Worm (Caenorhabditis elegans): ENCODE results near the gene ech-1.1.

ech-1.1 gene

DNA sequence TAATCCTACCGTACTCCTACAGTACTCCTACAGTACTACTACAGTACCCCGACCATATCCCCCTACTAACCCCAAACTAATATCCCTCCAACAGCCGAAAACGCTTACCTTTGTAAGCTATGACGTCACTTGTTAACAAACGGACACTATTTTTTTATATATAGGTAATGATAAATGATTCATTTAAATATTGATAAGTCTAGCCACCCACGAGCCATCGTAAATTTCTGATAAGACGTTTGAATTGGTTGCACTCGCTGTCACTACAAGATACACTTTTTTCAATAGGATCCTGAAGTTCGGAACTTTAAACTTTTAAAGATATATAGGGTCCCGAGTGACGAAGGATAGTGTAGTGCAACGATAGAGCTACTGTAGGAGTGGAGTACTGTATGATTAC is 38.7 kb downstream of the ech-1.1 start, which contains the start of gene nhr-247:
Gene nhr-247 (plus strand): TSS at position 330 of the 400 bp plus-strand sequence.
- TF ChIP-seq pqm-1 (tag; optimal IDR thresholded peaks at IDR 0.05) (peak; percentile 9), elt-2 (tag; optimal IDR thresholded peaks at IDR 0.05) (peak; percentile 59)

- TF ChIP-seq pha-4 (tag; optimal IDR thresholded peaks at IDR 0.05) (peak; percentile 83), skn-1 (tag; optimal IDR thresholded peaks at IDR 0.05) (peak; percentile 62), ceh-16 (tag; optimal IDR thresholded peaks at IDR 0.05) (no peak), jun-1 (tag; optimal IDR thresholded peaks at IDR 0.05) (peak; percentile 93), pqm-1 (tag; optimal IDR thresholded peaks at IDR 0.05) (peak; percentile 99), lsy-12 (tag; optimal IDR thresholded peaks at IDR 0.05) (no peak), hmg-11 (tag; optimal IDR thresholded peaks at IDR 0.05) (no peak), elt-2 (tag; optimal IDR thresholded peaks at IDR 0.05) (peak; percentile 99), daf-12 (tag; optimal IDR thresholded peaks at IDR 0.05) (no peak), fos-1 (tag; optimal IDR thresholded peaks at IDR 0.05) (peak; percentile 57)
Measured at ce11 chrV:15318638-15319037, 42.7 kb downstream of the ech-1.1 start, which contains the start of gene nhr-291. TSS of gene nhr-291 (plus strand) at chrV:15318961.

- peak; percentile 6 for TF ChIP-seq elt-2 (tag; optimal IDR thresholded peaks at IDR 0.05)
- no peak for TF ChIP-seq egl-5 (tag; optimal IDR thresholded peaks at IDR 0.05)
- no peak for TF ChIP-seq ceh-28 (tag; optimal IDR thresholded peaks at IDR 0.05)
- TF ChIP-seq R02D3.7 (tag; optimal IDR thresholded peaks at IDR 0.05), result no peak
- TF ChIP-seq aly-2 (tag; optimal IDR thresholded peaks at IDR 0.05), result no peak
- no peak for TF ChIP-seq nhr-77 (tag; optimal IDR thresholded peaks at IDR 0.05)
- no peak for TF ChIP-seq nhr-28 (tag; optimal IDR thresholded peaks at IDR 0.05)
- no peak for TF ChIP-seq lsy-12 (tag; optimal IDR thresholded peaks at IDR 0.05)
- TF ChIP-seq pqm-1 (tag; optimal IDR thresholded peaks at IDR 0.05), result peak; percentile 30
- no peak for TF ChIP-seq ceh-16 (tag; optimal IDR thresholded peaks at IDR 0.05)
Measured at ce11 chrV:15315827-15316527, 45.3 kb downstream of the ech-1.1 start, which contains the start of the genes srt-22 and nhr-246. TSS of gene srt-22 (minus strand) at chrV:15315927. TSS of gene nhr-246 (plus strand) at chrV:15316477.

ce11 chrV:15313529-15313928 is 47.8 kb downstream of the ech-1.1 start:
- TF ChIP-seq egl-27 (tag; optimal IDR thresholded peaks at IDR 0.05) (no peak), aly-2 (tag; optimal IDR thresholded peaks at IDR 0.05) (no peak)

ce11 chrV:15310780-15311179 is 50.5 kb downstream of the ech-1.1 start, which contains the start of gene irld-62:
TSS of gene irld-62 (plus strand) at chrV:15311080.
- TF ChIP-seq jun-1 (tag; optimal IDR thresholded peaks at IDR 0.05), result no peak
- TF ChIP-seq ceh-9 (tag; optimal IDR thresholded peaks at IDR 0.05), result no peak
- no peak for TF ChIP-seq pqm-1 (tag; optimal IDR thresholded peaks at IDR 0.05)

DNA sequence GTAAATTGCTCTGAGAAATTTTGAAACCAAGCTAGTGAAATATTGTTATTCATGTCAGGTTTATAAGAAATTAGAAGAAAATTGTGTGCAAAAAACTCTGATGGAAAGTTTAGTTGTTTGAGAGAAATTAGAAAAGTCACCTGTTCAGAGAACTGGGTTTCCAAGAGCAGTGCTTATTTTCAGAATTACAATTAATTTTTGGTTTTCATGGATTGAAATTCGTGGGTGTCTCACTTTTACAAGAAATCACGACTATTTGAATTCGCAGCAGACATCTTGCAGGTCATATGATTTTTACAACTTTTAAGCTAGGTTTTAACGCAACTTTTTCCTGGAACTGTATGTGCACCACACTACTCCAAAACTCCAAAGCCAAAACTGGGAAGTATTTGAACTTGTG is 52.3 kb downstream of the ech-1.1 start, which contains the start of gene srz-10:
Gene srz-10 (minus strand): TSS at position 88 of the 400 bp plus-strand sequence.
- TF ChIP-seq nhr-28 (tag; optimal IDR thresholded peaks at IDR 0.05) (no peak), ama-1 (optimal IDR thresholded peaks at IDR 0.05) (no peak), nfya-1 (tag; optimal IDR thresholded peaks at IDR 0.05; ENCODE audit: insufficient read depth) (no peak), ceh-16 (tag; optimal IDR thresholded peaks at IDR 0.05) (no peak), lin-39 (tag; optimal IDR thresholded peaks at IDR 0.05) (no peak), ceh-28 (tag; optimal IDR thresholded peaks at IDR 0.05) (no peak), elt-1 (tag; optimal IDR thresholded peaks at IDR 0.05) (no peak), pha-4 (tag; optimal IDR thresholded peaks at IDR 0.05) (no peak), nhr-43 (tag; optimal IDR thresholded peaks at IDR 0.05; ENCODE audit: poor library complexity, severe bottlenecking) (no peak), mdl-1 (tag; optimal IDR thresholded peaks at IDR 0.05) (no peak), ztf-4 (tag; optimal IDR thresholded peaks at IDR 0.05) (no peak), ceh-82 (tag; optimal IDR thresholded peaks at IDR 0.05) (no peak), aly-2 (tag; optimal IDR thresholded peaks at IDR 0.05) (no peak), sea-2 (GFP tag; optimal IDR thresholded peaks at IDR 0.05) (no peak), pqm-1 (tag; optimal IDR thresholded peaks at IDR 0.05) (no peak)

Measured in whole organism, L3 larva.